Worm (Caenorhabditis elegans) whole organism, L1 larva: ENCODE measurements around the gene zhp-4.

ENCODE experiments used
- blmp-1 ChIP-seq: fragments of 150-350 bp; optimal IDR thresholded peaks from 2 replicates; lab custom pipeline; 2014; ENCODE audit warnings: missing biosample characterization, missing genetic modification characterization
- fos-1 ChIP-seq: fragments of 150-350 bp; optimal IDR thresholded peaks from 2 replicates; lab custom pipeline; 2014; ENCODE audit warnings: missing biosample characterization, missing genetic modification characterization
- nhr-11 ChIP-seq: fragments of 150-350 bp; optimal IDR thresholded peaks from 2 replicates; lab custom pipeline; 2014; ENCODE audit warnings: missing biosample characterization, missing genetic modification characterization
- ztf-11 ChIP-seq, 2 experiments: sonication (generic microtip); optimal IDR thresholded peaks; 2 replicates each; lab custom pipeline; 2016 to 2017; ENCODE audit warnings: missing genetic modification characterization in 2 of 2, missing biosample characterization in 1 of 2, missing compliant biosample characterization in 1 of 2

- no peak for TF ChIP-seq nhr-11 (tag; lab: Kevin White, UChicago)
- no peak for TF ChIP-seq ztf-11 (tag; optimal IDR thresholded peaks at IDR 0.05; lab: Kevin White, UChicago)
- TF ChIP-seq blmp-1 (tag; lab: Kevin White, UChicago), result no peak
- no peak for TF ChIP-seq fos-1 (tag; lab: Kevin White, UChicago)
These were observed 5.5 kb upstream of the zhp-4 start for ce11 chrV:19107065-19107464.
